Worm (Caenorhabditis elegans) whole organism, L1 larva: Measurements from ENCODE around the gene B0563.8.

Experiments used
- C34B4.2 ChIP-seq: sonication (generic microtip); optimal IDR thresholded peaks from 2 replicates; lab custom pipeline; 2017; ENCODE audit warnings: mild to moderate bottlenecking, missing genetic modification characterization, missing compliant biosample characterization
- Y116A8C.19 ChIP-seq: sonication (generic microtip); optimal IDR thresholded peaks from 2 replicates; lab custom pipeline; 2016; ENCODE audit warnings: missing compliant biosample characterization, missing genetic modification characterization, borderline replicate concordance
- aha-1 ChIP-seq: fragments of 150-350 bp; optimal IDR thresholded peaks from 2 replicates; lab custom pipeline; 2014; ENCODE audit warnings: missing biosample characterization, missing genetic modification characterization
- aly-2 ChIP-seq: fragments of 150-350 bp; optimal IDR thresholded peaks from 2 replicates; lab custom pipeline; 2014; ENCODE audit warnings: missing biosample characterization, missing genetic modification characterization
- blmp-1 ChIP-seq: fragments of 150-350 bp; optimal IDR thresholded peaks from 2 replicates; lab custom pipeline; 2014; ENCODE audit warnings: missing biosample characterization, missing genetic modification characterization
- ceh-8 ChIP-seq: fragments of 200-800 bp; sonication (Bioruptor generic); optimal IDR thresholded peaks from 2 replicates; lab custom pipeline; 2018; ENCODE audit warnings: mild to moderate bottlenecking, missing genetic modification characterization, moderate library complexity, missing compliant biosample characterization
- ceh-82 ChIP-seq, 3 experiments: fragments of 150-350 bp in 1 of 3; sonication (generic microtip) in 2 of 3; optimal IDR thresholded peaks; 2 replicates each; lab custom pipeline; 2014 to 2017; ENCODE audit warnings: missing biosample characterization in 3 of 3, missing genetic modification characterization in 3 of 3
- ces-1 ChIP-seq: fragments of 150-350 bp; optimal IDR thresholded peaks from 2 replicates; lab custom pipeline; 2014; ENCODE audit warnings: missing biosample characterization, missing genetic modification reagents, missing genetic modification characterization
- dpl-1 ChIP-seq, 3 experiments: fragments of 150-350 bp in 2 of 3; sonication (generic microtip) in 1 of 3; optimal IDR thresholded peaks; 2 replicates each; lab custom pipeline; 2014 to 2017; ENCODE audit warnings: missing biosample characterization in 3 of 3, missing genetic modification characterization in 3 of 3, missing genetic modification reagents in 3 of 3
- dsc-1 ChIP-seq: sonication (generic microtip); optimal IDR thresholded peaks from 2 replicates; lab custom pipeline; 2016; ENCODE audit warnings: mild to moderate bottlenecking, missing genetic modification characterization, missing compliant biosample characterization
- efl-3 ChIP-seq: fragments of 200-800 bp; sonication (Bioruptor generic); optimal IDR thresholded peaks from 2 replicates; lab custom pipeline; 2018; ENCODE audit warnings: mild to moderate bottlenecking, missing genetic modification characterization, missing compliant biosample characterization
- egl-13 ChIP-seq: sonication (generic microtip); optimal IDR thresholded peaks from 2 replicates; lab custom pipeline; 2016; ENCODE audit warnings: missing genotype, missing genetic modification reagents, missing genetic modification characterization, missing compliant biosample characterization
- elt-2 ChIP-seq: sonication (generic microtip); optimal IDR thresholded peaks from 2 replicates; lab custom pipeline; 2016; ENCODE audit warnings: missing genetic modification characterization, mild to moderate bottlenecking, inconsistent platforms, missing compliant biosample characterization, missing genetic modification reagents
- elt-3 ChIP-seq, 6 experiments: fragments of 150-350 bp in 1 of 6; sonication (generic microtip); optimal IDR thresholded peaks; 2 replicates each; lab custom pipeline; 2017 to 2018; ENCODE audit warnings: missing biosample characterization in 6 of 6, missing genetic modification characterization in 6 of 6, inconsistent platforms in 1 of 6
- ets-5 ChIP-seq: fragments of 200-800 bp; sonication (Bioruptor generic); IDR thresholded peaks from 2 replicates; pipeline ENCODE4 v1.3.6; 2022; ENCODE audit warnings: missing genetic modification characterization, missing compliant biosample characterization
- fkh-10 ChIP-seq: sonication (generic microtip); optimal IDR thresholded peaks from 2 replicates; lab custom pipeline; 2017; ENCODE audit warnings: missing biosample characterization, missing genetic modification reagents, missing genetic modification characterization
- fkh-4 ChIP-seq: sonication (generic microtip); optimal IDR thresholded peaks from 2 replicates; lab custom pipeline; 2016; ENCODE audit warnings: missing compliant biosample characterization, missing genetic modification characterization, borderline replicate concordance
- hlh-4 ChIP-seq: sonication (generic microtip); optimal IDR thresholded peaks from 2 replicates; lab custom pipeline; 2016; ENCODE audit warnings: mild to moderate bottlenecking, missing genetic modification characterization, missing compliant biosample characterization
- irx-1 ChIP-seq: sonication (generic microtip); optimal IDR thresholded peaks from 2 replicates; lab custom pipeline; 2016; ENCODE audit warnings: missing genetic modification characterization, missing compliant biosample characterization
- isw-1 ChIP-seq: fragments of 200-800 bp; sonication (Bioruptor generic); IDR thresholded peaks from 2 replicates; pipeline ENCODE4 v1.3.6; 2022; ENCODE audit warnings: missing genetic modification characterization, missing compliant biosample characterization
- lin-13 ChIP-seq: fragments of 150-350 bp; optimal IDR thresholded peaks from 2 replicates; lab custom pipeline; 2014; ENCODE audit warnings: missing biosample characterization, missing genetic modification reagents, missing genetic modification characterization
- lin-14 ChIP-seq: fragments of 200-800 bp; sonication (Bioruptor generic); optimal IDR thresholded peaks from 2 replicates; lab custom pipeline; 2018; ENCODE audit warnings: mild to moderate bottlenecking, missing genetic modification characterization, moderate library complexity, missing compliant biosample characterization
- lin-35 ChIP-seq, 2 experiments: fragments of 150-350 bp; optimal IDR thresholded peaks; 2 replicates each; lab custom pipeline; 2014; ENCODE audit warnings: missing biosample characterization in 2 of 2, missing genetic modification characterization in 2 of 2, missing genetic modification reagents in 2 of 2
- lir-3 ChIP-seq: sonication (generic microtip); optimal IDR thresholded peaks from 2 replicates; lab custom pipeline; 2016; ENCODE audit warnings: mild to moderate bottlenecking, missing genetic modification characterization, moderate library complexity, missing compliant biosample characterization; ENCODE audit not compliant: poor library complexity
- lsy-2 ChIP-seq, 2 experiments: fragments of 150-350 bp; optimal IDR thresholded peaks; 2 replicates each; lab custom pipeline; 2014; ENCODE audit warnings: missing biosample characterization in 2 of 2, missing genetic modification characterization in 2 of 2
- mab-9 ChIP-seq: fragments of 200-800 bp; sonication (Bioruptor generic); IDR thresholded peaks from 2 replicates; pipeline ENCODE4 v1.3.6; 2022; ENCODE audit warnings: missing genetic modification reagents, missing genetic modification characterization, missing compliant biosample characterization
- mef-2 ChIP-seq: fragments of 150-350 bp; optimal IDR thresholded peaks from 2 replicates; lab custom pipeline; 2014; ENCODE audit warnings: missing biosample characterization, missing genetic modification characterization
- mep-1 ChIP-seq: fragments of 150-350 bp; optimal IDR thresholded peaks from 2 replicates; lab custom pipeline; 2014; ENCODE audit warnings: missing biosample characterization, missing genetic modification characterization
- nhr-11 ChIP-seq: fragments of 150-350 bp; optimal IDR thresholded peaks from 2 replicates; lab custom pipeline; 2014; ENCODE audit warnings: missing biosample characterization, missing genetic modification characterization
- nhr-19 ChIP-seq: fragments of 200-800 bp; sonication (Bioruptor generic); conservative IDR thresholded peaks from 2 replicates; pipeline ENCODE4 v1.3.6; 2022; ENCODE audit warnings: missing genetic modification characterization, missing compliant biosample characterization
- nhr-20 ChIP-seq: sonication (generic microtip); optimal IDR thresholded peaks from 2 replicates; lab custom pipeline; 2016; ENCODE audit warnings: mild to moderate bottlenecking, missing genetic modification characterization, missing compliant biosample characterization
- nhr-28 ChIP-seq: fragments of 150-350 bp; optimal IDR thresholded peaks from 2 replicates; lab custom pipeline; 2014; ENCODE audit warnings: missing biosample characterization, missing genetic modification characterization
- nhr-47 ChIP-seq: sonication (generic microtip); optimal IDR thresholded peaks from 2 replicates; lab custom pipeline; 2016; ENCODE audit warnings: mild to moderate bottlenecking, missing genetic modification characterization, moderate library complexity, missing compliant biosample characterization
- nhr-90 ChIP-seq: sonication (generic microtip); optimal IDR thresholded peaks from 2 replicates; lab custom pipeline; 2016; ENCODE audit warnings: mild to moderate bottlenecking, missing genetic modification characterization, missing compliant biosample characterization; ENCODE audit not compliant: poor library complexity
- rnt-1 ChIP-seq: sonication (generic microtip); optimal IDR thresholded peaks from 2 replicates; lab custom pipeline; 2016; ENCODE audit warnings: mild to moderate bottlenecking, missing genetic modification characterization, moderate library complexity, missing compliant biosample characterization
- snpc-4 ChIP-seq: fragments of 150-350 bp; optimal IDR thresholded peaks from 2 replicates; lab custom pipeline; 2014; ENCODE audit warnings: missing biosample characterization, missing genetic modification characterization
- snu-23 ChIP-seq: sonication (generic microtip); optimal IDR thresholded peaks from 2 replicates; lab custom pipeline; 2016; ENCODE audit warnings: missing genetic modification characterization, missing compliant biosample characterization
- sox-4 ChIP-seq: sonication (generic microtip); optimal IDR thresholded peaks from 2 replicates; lab custom pipeline; 2016; ENCODE audit warnings: missing genetic modification characterization, missing compliant biosample characterization
- swsn-7 ChIP-seq: sonication (generic microtip); optimal IDR thresholded peaks from 2 replicates; lab custom pipeline; 2016; ENCODE audit warnings: missing genetic modification characterization, missing compliant biosample characterization
- tlp-1 ChIP-seq: fragments of 150-350 bp; optimal IDR thresholded peaks from 2 replicates; lab custom pipeline; 2014; ENCODE audit warnings: missing biosample characterization, missing genetic modification characterization
- unc-130 ChIP-seq: fragments of 150-350 bp; optimal IDR thresholded peaks from 2 replicates; lab custom pipeline; 2017; ENCODE audit warnings: missing biosample characterization, missing genetic modification characterization, inconsistent platforms
- unc-62 ChIP-seq: fragments of 150-350 bp; optimal IDR thresholded peaks from 2 replicates; lab custom pipeline; 2014; ENCODE audit warnings: missing biosample characterization, missing genetic modification reagents, missing genetic modification characterization
- unc-98 ChIP-seq: fragments of 200-800 bp; sonication (Bioruptor generic); IDR thresholded peaks from 2 replicates; pipeline ENCODE4 v1.3.6; 2022; ENCODE audit warnings: missing genetic modification characterization, missing compliant biosample characterization
- zag-1 ChIP-seq: fragments of 150-350 bp; optimal IDR thresholded peaks from 2 replicates; lab custom pipeline; 2014; ENCODE audit warnings: missing biosample characterization, missing genetic modification characterization
- zip-4 ChIP-seq: fragments of 200-800 bp; sonication (Bioruptor generic); optimal IDR thresholded peaks from 2 replicates; lab custom pipeline; 2018; ENCODE audit warnings: mild to moderate bottlenecking, missing genetic modification characterization, moderate library complexity, missing compliant biosample characterization

Gene B0563.8

ce11 chrX:9170058-9170457, 4.3 kb downstream of the B0563.8 start:
- no peak for TF ChIP-seq fkh-10
- TF ChIP-seq aly-2 (tag; lab: Kevin White, UChicago): no peak
- no peak for TF ChIP-seq lir-3 (tag; lab: Kevin White, UChicago)
- no peak for TF ChIP-seq mab-9 (GFP tag; lab: Robert Waterston, UW)
- TF ChIP-seq zag-1 (tag; lab: Kevin White, UChicago): no peak
- TF ChIP-seq mef-2 (tag; lab: Kevin White, UChicago): no peak
- TF ChIP-seq irx-1: no peak
- no peak for TF ChIP-seq hlh-4
- TF ChIP-seq unc-62 (GFP tag; lab: Kevin White, UChicago): no peak
- no peak for TF ChIP-seq zip-4 (GFP tag; lab: Kevin White, UChicago)
- no peak for TF ChIP-seq lin-13
- no peak for TF ChIP-seq sox-4 (tag; lab: Kevin White, UChicago)
- TF ChIP-seq unc-98 (GFP tag; lab: Robert Waterston, UW): no peak
- no peak for TF ChIP-seq elt-3 (tag; optimal IDR thresholded peaks at IDR 0.05; lab: Kevin White, UChicago)
- TF ChIP-seq blmp-1: no peak
- TF ChIP-seq tlp-1 (tag; lab: Kevin White, UChicago): no peak
- TF ChIP-seq nhr-47 (tag; lab: Kevin White, UChicago): no peak
- no peak for TF ChIP-seq snu-23 (GFP tag; lab: Kevin White, UChicago)

ce11 chrX:9168239-9168638, 6.1 kb downstream of the B0563.8 start, which contains the start of gene B0563.9:
B0563.9 (plus strand) TSS chrX:9168539.
- no peak for TF ChIP-seq isw-1 (GFP tag; lab: Robert Waterston, UW)
- TF ChIP-seq nhr-11 (tag; lab: Kevin White, UChicago): no peak
- TF ChIP-seq fkh-10: no peak
- no peak for TF ChIP-seq ets-5
- TF ChIP-seq ceh-82 (tag; optimal IDR thresholded peaks at IDR 0.05; lab: Kevin White, UChicago): no peak
- no peak for TF ChIP-seq zag-1 (tag; lab: Kevin White, UChicago)
- TF ChIP-seq swsn-7 (tag; lab: Kevin White, UChicago): no peak
- no peak for TF ChIP-seq elt-3 (tag; optimal IDR thresholded peaks at IDR 0.05; lab: Kevin White, UChicago)

ce11 chrX:9166921-9167320, 7.4 kb downstream of the B0563.8 start, which contains the start of gene B0563.10:
B0563.10 (minus strand) TSS chrX:9167245.
- TF ChIP-seq unc-98 (GFP tag; lab: Robert Waterston, UW): no peak
- TF ChIP-seq fkh-4 (tag; lab: Kevin White, UChicago): peak; percentile 96
- TF ChIP-seq tlp-1 (tag; lab: Kevin White, UChicago): no peak
- no peak for TF ChIP-seq lin-14 (GFP tag; lab: Kevin White, UChicago)
- TF ChIP-seq dsc-1 (tag; lab: Kevin White, UChicago): peak; percentile 96
- TF ChIP-seq dpl-1 (GFP tag; optimal IDR thresholded peaks at IDR 0.05; lab: Kevin White, UChicago): no peak
- no peak for TF ChIP-seq egl-13 (tag; lab: Kevin White, UChicago)
- TF ChIP-seq lin-35 (GFP tag; optimal IDR thresholded peaks at IDR 0.05; lab: Kevin White, UChicago): no peak
- no peak for TF ChIP-seq C34B4.2
- TF ChIP-seq mef-2 (tag; lab: Kevin White, UChicago): no peak
- TF ChIP-seq lsy-2 (tag; optimal IDR thresholded peaks at IDR 0.05; lab: Kevin White, UChicago): no peak
- TF ChIP-seq elt-2: no peak

- TF ChIP-seq unc-130 (tag; lab: Kevin White, UChicago): no peak
- TF ChIP-seq aha-1 (tag; lab: Kevin White, UChicago): no peak
- TF ChIP-seq lsy-2 (tag; optimal IDR thresholded peaks at IDR 0.05; lab: Kevin White, UChicago): no peak
- no peak for TF ChIP-seq dpl-1 (GFP tag; optimal IDR thresholded peaks at IDR 0.05; lab: Kevin White, UChicago)
- no peak for TF ChIP-seq nhr-20 (tag; lab: Kevin White, UChicago)
- no peak for TF ChIP-seq ces-1
- TF ChIP-seq nhr-90 (tag; lab: Kevin White, UChicago): no peak
- TF ChIP-seq aly-2 (tag; lab: Kevin White, UChicago): no peak
- no peak for TF ChIP-seq nhr-28 (tag; lab: Kevin White, UChicago)
- no peak for TF ChIP-seq Y116A8C.19 (tag; lab: Kevin White, UChicago)
- TF ChIP-seq efl-3 (GFP tag; lab: Kevin White, UChicago): no peak
- no peak for TF ChIP-seq nhr-19 (GFP tag; lab: Robert Waterston, UW)
- TF ChIP-seq rnt-1 (tag; lab: Kevin White, UChicago): no peak
- TF ChIP-seq ceh-8 (GFP tag; lab: Kevin White, UChicago): no peak
- no peak for TF ChIP-seq snpc-4
- no peak for TF ChIP-seq mep-1 (tag; lab: Kevin White, UChicago)
- no peak for TF ChIP-seq egl-13 (tag; lab: Kevin White, UChicago)
Measured at ce11 chrX:9162864-9163263, 11.4 kb downstream of the B0563.8 start, which contains the start of gene tsp-11. tsp-11 (plus strand) TSS chrX:9163164.
